Fruit fly (Drosophila melanogaster) whole organism, embryonic: Measurements from ENCODE around the gene CG14817.

Experiments used
- Atf6 ChIP-seq: fragments of 200-800 bp; sonication (Bioruptor generic); IDR thresholded peaks from 2 replicates; pipeline ENCODE4 v1.3.6; 2022; ENCODE audit warnings: missing biosample characterization, missing genetic modification characterization
- BEAF-32 ChIP-seq: fragments of 200-800 bp; sonication (Bioruptor generic); optimal IDR thresholded peaks from 3 replicates; lab custom pipeline; 2017; ENCODE audit warnings: missing biosample characterization, missing genetic modification characterization, mild to moderate bottlenecking, moderate library complexity, missing genetic modification reagents
- CG10147 ChIP-seq: fragments of 200-800 bp; sonication (Bioruptor generic); optimal IDR thresholded peaks from 2 replicates; lab custom pipeline; 2019; ENCODE audit warnings: missing biosample characterization, mild to moderate bottlenecking, missing genetic modification characterization, moderate library complexity
- CG10959 ChIP-seq: fragments of 200-800 bp; sonication (Bioruptor generic); IDR thresholded peaks from 2 replicates; pipeline ENCODE4 v1.3.6; 2022; ENCODE audit warnings: missing biosample characterization, missing genetic modification characterization
- CG12769 ChIP-seq: fragments of 200-800 bp; sonication (Bioruptor generic); optimal IDR thresholded peaks from 2 replicates; lab custom pipeline; 2019; ENCODE audit warnings: missing biosample characterization, mild to moderate bottlenecking, missing genetic modification characterization, moderate library complexity
- CG14965 ChIP-seq: fragments of 200-800 bp; sonication (Bioruptor generic); optimal IDR thresholded peaks from 2 replicates; lab custom pipeline; 2016; ENCODE audit warnings: missing biosample characterization, missing genetic modification characterization, borderline replicate concordance
- CG15601 ChIP-seq: fragments of 200-800 bp; sonication (Bioruptor generic); optimal IDR thresholded peaks from 3 replicates; lab custom pipeline; 2019; ENCODE audit warnings: missing biosample characterization, mild to moderate bottlenecking, missing genetic modification characterization, moderate library complexity
- CG16815 ChIP-seq: fragments of 200-800 bp; sonication (Bioruptor generic); optimal IDR thresholded peaks from 3 replicates; lab custom pipeline; 2017; ENCODE audit warnings: missing biosample characterization, mild to moderate bottlenecking, missing genetic modification characterization
- CG16863 ChIP-seq: fragments of 200-800 bp; sonication (Bioruptor generic); optimal IDR thresholded peaks from 3 replicates; lab custom pipeline; 2016; ENCODE audit warnings: missing biosample characterization, missing genetic modification characterization
- CG2712 ChIP-seq: fragments of 200-800 bp; optimal IDR thresholded peaks from 3 replicates; lab custom pipeline; 2019; ENCODE audit warnings: missing biosample characterization, mild to moderate bottlenecking, missing genetic modification characterization, moderate library complexity
- CG3065 ChIP-seq: fragments of 200-800 bp; sonication (Bioruptor generic); optimal IDR thresholded peaks from 2 replicates; lab custom pipeline; 2016; ENCODE audit warnings: missing biosample characterization, missing genetic modification characterization
- CG31365 ChIP-seq: fragments of 200-800 bp; sonication (Bioruptor generic); optimal IDR thresholded peaks from 2 replicates; lab custom pipeline; 2018; ENCODE audit warnings: missing biosample characterization, mild to moderate bottlenecking, missing genetic modification characterization
- CG3407 ChIP-seq: fragments of 200-800 bp; sonication (Bioruptor generic); optimal IDR thresholded peaks from 2 replicates; lab custom pipeline; 2018; ENCODE audit warnings: missing biosample characterization, mild to moderate bottlenecking, missing genetic modification characterization
- CG6254 ChIP-seq: fragments of 200-800 bp; sonication (Bioruptor generic); optimal IDR thresholded peaks from 3 replicates; lab custom pipeline; 2017; ENCODE audit warnings: mild to moderate bottlenecking, missing biosample characterization, missing genetic modification reagents, missing genetic modification characterization
- CG6813 ChIP-seq: fragments of 200-800 bp; sonication (Bioruptor generic); optimal IDR thresholded peaks from 2 replicates; lab custom pipeline; 2017; ENCODE audit warnings: missing biosample characterization, missing genetic modification characterization, mild to moderate bottlenecking, moderate library complexity, missing genetic modification reagents
- Deaf1 ChIP-seq: fragments of 200-800 bp; optimal IDR thresholded peaks from 3 replicates; lab custom pipeline; 2019; ENCODE audit warnings: missing biosample characterization, mild to moderate bottlenecking, missing genetic modification characterization, moderate library complexity
- Dek ChIP-seq: fragments of 200-800 bp; sonication (Bioruptor generic); optimal IDR thresholded peaks from 3 replicates; lab custom pipeline; 2019; ENCODE audit warnings: missing biosample characterization, mild to moderate bottlenecking, missing genetic modification characterization, moderate library complexity
- Dfd ChIP-seq, 2 experiments: fragments of >200 bp; optimal IDR thresholded peaks; 2 replicates each; lab custom pipeline; 2017; ENCODE audit warnings: missing biosample characterization in 2 of 2, missing genetic modification characterization in 2 of 2
- Dp ChIP-seq: fragments of 200-800 bp; sonication (Bioruptor generic); optimal IDR thresholded peaks from 2 replicates; lab custom pipeline; 2018; ENCODE audit warnings: missing biosample characterization, mild to moderate bottlenecking, missing genetic modification characterization, moderate library complexity
- GATAe ChIP-seq: fragments of 200-800 bp; sonication (Bioruptor generic); conservative IDR thresholded peaks from 2 replicates; pipeline ENCODE4 v1.3.6; 2022; ENCODE audit warnings: missing biosample characterization, missing genetic modification characterization
- HLH54F ChIP-seq: fragments of 200-800 bp; sonication (Bioruptor generic); optimal IDR thresholded peaks from 3 replicates; lab custom pipeline; 2016; ENCODE audit warnings: missing biosample characterization, missing genetic modification characterization
- Oli ChIP-seq: fragments of 200-800 bp; sonication (Bioruptor generic); optimal IDR thresholded peaks from 2 replicates; lab custom pipeline; 2018; ENCODE audit warnings: missing biosample characterization, mild to moderate bottlenecking, missing genetic modification characterization, moderate library complexity
- Rx ChIP-seq: fragments of 200-800 bp; sonication (Bioruptor generic); IDR thresholded peaks from 2 replicates; pipeline ENCODE4 v1.3.6; 2022; ENCODE audit warnings: missing biosample characterization, missing genetic modification characterization
- Vsx1 ChIP-seq: fragments of 200-800 bp; sonication (Bioruptor generic); optimal IDR thresholded peaks from 2 replicates; lab custom pipeline; 2017; ENCODE audit warnings: missing biosample characterization, mild to moderate bottlenecking, missing genetic modification characterization, missing genetic modification reagents
- ac ChIP-seq: fragments of 200-800 bp; sonication (Bioruptor generic); optimal IDR thresholded peaks from 3 replicates; lab custom pipeline; 2017; ENCODE audit warnings: missing biosample characterization, mild to moderate bottlenecking, missing genetic modification characterization
- ase ChIP-seq: fragments of 200-800 bp; sonication (Bioruptor generic); IDR thresholded peaks from 3 replicates; pipeline ENCODE4 v1.3.6; 2022; ENCODE audit warnings: missing biosample characterization, missing genetic modification characterization
- crp ChIP-seq, 2 experiments: fragments of 200-800 bp; sonication (Bioruptor generic); optimal IDR thresholded peaks; 2 replicates in 1 of 2; 3 replicates in 1 of 2; lab custom pipeline; 2017; ENCODE audit warnings: missing biosample characterization in 2 of 2, missing genetic modification characterization in 2 of 2, mild to moderate bottlenecking in 1 of 2, moderate library complexity in 1 of 2
- dimm ChIP-seq: fragments of 200-800 bp; sonication (Bioruptor generic); IDR thresholded peaks from 2 replicates; pipeline ENCODE4 v1.3.6; 2022; ENCODE audit warnings: missing biosample characterization, missing genetic modification characterization
- ems ChIP-seq: fragments of 200-800 bp; sonication (Bioruptor generic); optimal IDR thresholded peaks from 3 replicates; lab custom pipeline; 2016; ENCODE audit warnings: missing biosample characterization, missing genetic modification characterization
- eve ChIP-seq, 2 experiments: fragments of >200 bp; optimal IDR thresholded peaks; 2 replicates each; lab custom pipeline; 2017; ENCODE audit warnings: missing biosample characterization in 2 of 2, missing genetic modification characterization in 2 of 2
- fd102C ChIP-seq: fragments of 200-800 bp; sonication (Bioruptor generic); optimal IDR thresholded peaks from 2 replicates; lab custom pipeline; 2018; ENCODE audit warnings: missing biosample characterization, mild to moderate bottlenecking, missing genetic modification characterization, moderate library complexity
- fd64A ChIP-seq: fragments of 200-800 bp; sonication (Bioruptor generic); optimal IDR thresholded peaks from 3 replicates; lab custom pipeline; 2018; ENCODE audit warnings: missing biosample characterization, mild to moderate bottlenecking, missing genetic modification characterization
- gfzf ChIP-seq: fragments of 200-800 bp; sonication (Bioruptor generic); optimal IDR thresholded peaks from 2 replicates; lab custom pipeline; 2016; ENCODE audit warnings: missing biosample characterization, mild to moderate bottlenecking, missing genetic modification characterization, moderate library complexity
- kah ChIP-seq: fragments of 200-800 bp; sonication (Bioruptor generic); optimal IDR thresholded peaks from 2 replicates; lab custom pipeline; 2018; ENCODE audit warnings: missing biosample characterization, mild to moderate bottlenecking, missing genetic modification characterization
- ken ChIP-seq: fragments of 200-800 bp; sonication (Bioruptor generic); IDR thresholded peaks from 3 replicates; pipeline ENCODE4 v1.3.6; 2022; ENCODE audit warnings: missing biosample characterization, missing genetic modification characterization
- lov ChIP-seq, 2 experiments: fragments of 200-800 bp in 1 of 2; fragments of >200 bp in 1 of 2; sonication (Bioruptor generic) in 1 of 2; IDR thresholded peaks in 1 of 2; optimal IDR thresholded peaks in 1 of 2; 2 replicates in 1 of 2; 3 replicates in 1 of 2; pipeline versions ENCODE4 v1.3.6 to Lab custom; 2017 to 2022; ENCODE audit warnings: missing biosample characterization in 1 of 2, missing genetic modification characterization in 1 of 2
- nerfin-2 ChIP-seq: fragments of 200-800 bp; sonication (Bioruptor generic); IDR thresholded peaks from 2 replicates; pipeline ENCODE4 v1.3.6; 2022; ENCODE audit warnings: missing biosample characterization, missing genetic modification characterization; ENCODE audit not compliant: partially characterized antibody
- pum ChIP-seq: fragments of 200-800 bp; sonication (Bioruptor generic); optimal IDR thresholded peaks from 2 replicates; lab custom pipeline; 2016; ENCODE audit warnings: missing biosample characterization, missing genetic modification characterization
- ranshi ChIP-seq: fragments of 200-800 bp; sonication (Bioruptor generic); IDR thresholded peaks from 2 replicates; pipeline ENCODE4 v1.3.6; 2022; ENCODE audit warnings: missing biosample characterization, missing genetic modification characterization
- rib ChIP-seq: fragments of 200-800 bp; sonication (Bioruptor generic); IDR thresholded peaks from 2 replicates; pipeline ENCODE4 v1.3.6; 2022; ENCODE audit warnings: missing biosample characterization, missing genetic modification characterization
- sc ChIP-seq, 3 experiments: fragments of >200 bp in 2 of 3; fragments of 200-800 bp in 1 of 3; sonication (Bioruptor generic) in 1 of 3; optimal IDR thresholded peaks; 2 replicates in 2 of 3; 3 replicates in 1 of 3; lab custom pipeline; 2017; ENCODE audit warnings: mild to moderate bottlenecking in 1 of 3, missing biosample characterization in 1 of 3, missing genetic modification characterization in 1 of 3, missing genetic modification reagents in 1 of 3
- sima ChIP-seq: fragments of 200-800 bp; sonication (Bioruptor generic); optimal IDR thresholded peaks from 2 replicates; lab custom pipeline; 2016; ENCODE audit warnings: missing biosample characterization, missing genetic modification characterization
- sob ChIP-seq: fragments of 200-800 bp; sonication (Bioruptor generic); IDR thresholded peaks from 2 replicates; pipeline ENCODE4 v1.3.6; 2022; ENCODE audit warnings: missing biosample characterization, missing genetic modification characterization
- sqz ChIP-seq: fragments of 200-800 bp; sonication (Bioruptor generic); optimal IDR thresholded peaks from 3 replicates; lab custom pipeline; 2018; ENCODE audit warnings: missing biosample characterization, mild to moderate bottlenecking, missing genetic modification characterization
- tgo ChIP-seq: fragments of 200-800 bp; sonication (Bioruptor generic); IDR thresholded peaks from 3 replicates; pipeline ENCODE4 v1.3.6; 2022; ENCODE audit warnings: missing biosample characterization, missing genetic modification characterization
- tll ChIP-seq, 2 experiments: fragments of 200-800 bp in 1 of 2; fragments of >200 bp in 1 of 2; sonication (Bioruptor generic) in 1 of 2; optimal IDR thresholded peaks; 2 replicates each; lab custom pipeline; 2017 to 2019; ENCODE audit warnings: missing biosample characterization in 2 of 2, missing genetic modification characterization in 2 of 2, mild to moderate bottlenecking in 1 of 2, moderate library complexity in 1 of 2
- tx ChIP-seq: fragments of 200-800 bp; sonication (Bioruptor generic); optimal IDR thresholded peaks from 2 replicates; lab custom pipeline; 2016; ENCODE audit warnings: missing biosample characterization, missing genetic modification characterization
- usp ChIP-seq: fragments of >200 bp; optimal IDR thresholded peaks from 2 replicates; lab custom pipeline; 2017; ENCODE audit warnings: missing biosample characterization, missing genetic modification characterization

Gene CG14817

dm6 chrX:1922765-1923501 is 45.9 kb upstream of the CG14817 start, which contains the start of the genes eIF2Bepsilon and Ocrl (continued):
- TF ChIP-seq rib (GFP tag; lab: Robert Waterston, UW) (no peak), nerfin-2 (GFP tag; lab: Robert Waterston, UW) (no peak), ems (GFP tag; lab: Kevin White, UChicago) (no peak), sc (optimal IDR thresholded peaks at IDR 0.05; lab: Kevin White, UChicago) (no peak), sc (GFP tag; optimal IDR thresholded peaks at IDR 0.05; lab: Kevin White, UChicago) (no peak), Dp (GFP tag; lab: Kevin White, UChicago) (peak; percentile 55), Deaf1 (tag; lab: Kevin White, UChicago) (peak; percentile 63), fd102C (GFP tag; lab: Kevin White, UChicago) (no peak), CG2712 (tag; lab: Kevin White, UChicago) (peak; percentile 29), dimm (GFP tag; lab: Robert Waterston, UW) (no peak), sqz (GFP tag; lab: Kevin White, UChicago) (no peak), Oli (tag; lab: Kevin White, UChicago) (no peak), Dfd (GFP tag; optimal IDR thresholded peaks at IDR 0.05; lab: Kevin White, UChicago) (no peak), tll (GFP tag; optimal IDR thresholded peaks at IDR 0.05; lab: Kevin White, UChicago) (no peak), sob (no peak), CG16863 (GFP tag; lab: Kevin White, UChicago) (no peak), usp (GFP tag; lab: Kevin White, UChicago) (no peak), GATAe (GFP tag; lab: Robert Waterston, UW) (no peak), CG3065 (GFP tag; lab: Kevin White, UChicago) (no peak), CG6254 (GFP tag; lab: Kevin White, UChicago) (no peak), Rx (GFP tag; lab: Robert Waterston, UW) (no peak), CG12769 (tag; lab: Kevin White, UChicago) (no peak), ranshi (GFP tag; lab: Robert Waterston, UW) (no peak), CG31365 (tag; lab: Kevin White, UChicago) (no peak), HLH54F (GFP tag; lab: Kevin White, UChicago) (no peak), crp (GFP tag; optimal IDR thresholded peaks at IDR 0.05; lab: Kevin White, UChicago) (peak in 1 of 2 experiments; percentile 35), gfzf (GFP tag; lab: Kevin White, UChicago) (peak; percentile 99), ken (GFP tag; lab: Robert Waterston, UW) (no peak), Atf6 (GFP tag; lab: Robert Waterston, UW) (no peak), CG10959 (GFP tag; lab: Robert Waterston, UW) (no peak), sima (GFP tag; lab: Kevin White, UChicago) (no peak), tgo (no peak), eve (GFP tag; optimal IDR thresholded peaks at IDR 0.05; lab: Kevin White, UChicago) (no peak), CG15601 (tag; lab: Kevin White, UChicago) (no peak), pum (GFP tag; lab: Kevin White, UChicago) (no peak), fd64A (GFP tag; lab: Kevin White, UChicago) (no peak), CG16815 (no peak), kah (GFP tag; lab: Kevin White, UChicago) (peak; percentile 38), Vsx1 (GFP tag; lab: Kevin White, UChicago) (no peak), CG14965 (no peak), Dek (tag; lab: Kevin White, UChicago) (no peak), CG3407 (GFP tag; lab: Kevin White, UChicago) (no peak), tx (no peak), ac (no peak), CG6813 (GFP tag; lab: Kevin White, UChicago) (no peak), CG10147 (GFP tag; lab: Kevin White, UChicago) (no peak), ase (GFP tag; lab: Robert Waterston, UW) (no peak), lov (optimal IDR thresholded peaks at IDR 0.05; lab: Kevin White, UChicago) (no peak), lov (GFP tag; IDR thresholded peaks at IDR 0.05; lab: Robert Waterston, UW) (no peak), BEAF-32 (GFP tag; lab: Kevin White, UChicago) (peak; percentile 59)
